Worm (Caenorhabditis elegans) whole organism, young adult: ENCODE data around the gene T10G3.3.

Experiments used
- C17E4.6 ChIP-seq: fragments of 200-800 bp; sonication (Bioruptor generic); IDR thresholded peaks from 2 replicates; pipeline ENCODE4 v1.3.6; 2022; ENCODE audit warnings: missing genetic modification reagents, missing genetic modification characterization, missing compliant biosample characterization
- F49E8.2 ChIP-seq: sonication (generic microtip); optimal IDR thresholded peaks from 3 replicates; lab custom pipeline; 2017; ENCODE audit warnings: missing genetic modification characterization, mild to moderate bottlenecking, missing compliant biosample characterization, antibody characterized with exemption, moderate library complexity; ENCODE audit not compliant: insufficient read depth
- F55B11.4 ChIP-seq: sonication (generic microtip); optimal IDR thresholded peaks from 2 replicates; lab custom pipeline; 2016; ENCODE audit warnings: missing compliant biosample characterization, missing genetic modification characterization, borderline replicate concordance; ENCODE audit not compliant: insufficient read depth
- K11D2.4 ChIP-seq: fragments of 200-800 bp; sonication (Bioruptor generic); IDR thresholded peaks from 2 replicates; pipeline ENCODE4 v1.3.6; 2022; ENCODE audit warnings: missing genetic modification reagents, missing genetic modification characterization, missing compliant biosample characterization
- T26A5.8 ChIP-seq: sonication (generic microtip); optimal IDR thresholded peaks from 2 replicates; lab custom pipeline; 2016; ENCODE audit warnings: missing genetic modification characterization, missing compliant biosample characterization
- Y67H2A.10 ChIP-seq: fragments of 200-800 bp; sonication (Bioruptor generic); conservative IDR thresholded peaks from 2 replicates; pipeline ENCODE4 v1.3.6; 2022; ENCODE audit warnings: missing genetic modification reagents, missing genetic modification characterization, missing compliant biosample characterization
- Y95B8A.8 ChIP-seq: fragments of 200-800 bp; sonication (Bioruptor generic); IDR thresholded peaks from 2 replicates; pipeline ENCODE4 v1.3.6; 2022; ENCODE audit warnings: missing genetic modification reagents, missing genetic modification characterization, missing compliant biosample characterization
- ZK185.1 ChIP-seq: sonication (generic microtip); optimal IDR thresholded peaks from 2 replicates; lab custom pipeline; 2016; ENCODE audit warnings: mild to moderate bottlenecking, missing genetic modification characterization, missing compliant biosample characterization; ENCODE audit not compliant: poor library complexity, severe bottlenecking
- bed-1 ChIP-seq: fragments of 200-800 bp; sonication (Bioruptor generic); IDR thresholded peaks from 2 replicates; pipeline ENCODE4 v1.3.6; 2022; ENCODE audit warnings: missing genetic modification reagents, missing genetic modification characterization, missing compliant biosample characterization
- cebp-1 ChIP-seq, 2 experiments: fragments of 200-800 bp in 1 of 2; sonication (Bioruptor generic) in 1 of 2; sonication (generic microtip) in 1 of 2; IDR thresholded peaks in 1 of 2; optimal IDR thresholded peaks in 1 of 2; 2 replicates each; pipeline versions ENCODE4 v1.3.6 to Lab custom; 2017 to 2022; ENCODE audit warnings: missing compliant biosample characterization in 2 of 2, missing genetic modification characterization in 2 of 2, mild to moderate bottlenecking in 1 of 2, missing genetic modification reagents in 1 of 2, moderate library complexity in 1 of 2
- cebp-2 ChIP-seq: fragments of 200-800 bp; sonication (Bioruptor generic); IDR thresholded peaks from 2 replicates; pipeline ENCODE4 v1.3.6; 2022; ENCODE audit warnings: missing genetic modification characterization, missing compliant biosample characterization
- dpl-1 ChIP-seq: fragments of 150-350 bp; optimal IDR thresholded peaks from 2 replicates; lab custom pipeline; 2014; ENCODE audit warnings: missing biosample characterization, missing genetic modification reagents, missing genetic modification characterization
- egrh-3 ChIP-seq: fragments of 200-800 bp; sonication (Bioruptor generic); IDR thresholded peaks from 2 replicates; pipeline ENCODE4 v1.3.6; 2022; ENCODE audit warnings: missing genetic modification reagents, missing genetic modification characterization, missing compliant biosample characterization
- ets-4 ChIP-seq: fragments of 200-800 bp; sonication (Bioruptor generic); optimal IDR thresholded peaks from 2 replicates; lab custom pipeline; 2018; ENCODE audit warnings: mild to moderate bottlenecking, missing genetic modification characterization, missing compliant biosample characterization
- hlh-26 ChIP-seq: fragments of 200-800 bp; sonication (Bioruptor generic); conservative IDR thresholded peaks from 2 replicates; pipeline ENCODE4 v1.3.6; 2022; ENCODE audit warnings: missing genetic modification reagents, missing genetic modification characterization, missing compliant biosample characterization
- lag-1 ChIP-seq: fragments of 200-800 bp; sonication (Bioruptor generic); IDR thresholded peaks from 2 replicates; pipeline ENCODE4 v1.3.6; 2022; ENCODE audit warnings: missing genetic modification reagents, missing genetic modification characterization, missing compliant biosample characterization
- lsl-1 ChIP-seq: fragments of 200-800 bp; sonication (Bioruptor generic); optimal IDR thresholded peaks from 2 replicates; lab custom pipeline; 2018; ENCODE audit warnings: mild to moderate bottlenecking, missing genetic modification characterization, moderate library complexity, missing compliant biosample characterization
- mel-28 ChIP-seq: sonication (generic microtip); optimal IDR thresholded peaks from 2 replicates; lab custom pipeline; 2016; ENCODE audit warnings: borderline replicate concordance, mild to moderate bottlenecking, missing genetic modification characterization, missing compliant biosample characterization
- mes-4 ChIP-seq: sonication (generic microtip); optimal IDR thresholded peaks from 2 replicates; lab custom pipeline; 2016; ENCODE audit warnings: missing genotype, missing genetic modification characterization, missing compliant biosample characterization
- mxl-1 ChIP-seq: sonication (generic microtip); optimal IDR thresholded peaks from 2 replicates; lab custom pipeline; 2016; ENCODE audit warnings: missing genetic modification characterization, missing compliant biosample characterization
- nhr-120 ChIP-seq: fragments of 200-800 bp; sonication (Bioruptor generic); IDR thresholded peaks from 2 replicates; pipeline ENCODE4 v1.3.6; 2022; ENCODE audit warnings: missing genetic modification characterization, missing compliant biosample characterization
- nhr-90 ChIP-seq: sonication (generic microtip); optimal IDR thresholded peaks from 2 replicates; lab custom pipeline; 2016; ENCODE audit warnings: missing genotype, mild to moderate bottlenecking, missing genetic modification characterization, missing compliant biosample characterization
- repo-1 ChIP-seq: sonication (generic microtip); optimal IDR thresholded peaks from 2 replicates; lab custom pipeline; 2017; ENCODE audit warnings: mild to moderate bottlenecking, missing genetic modification characterization, missing compliant biosample characterization
- sea-2 ChIP-seq: fragments of 200-800 bp; sonication (Bioruptor generic); IDR thresholded peaks from 2 replicates; pipeline ENCODE4 v1.3.6; 2022; ENCODE audit warnings: missing genetic modification characterization, missing compliant biosample characterization
- snpc-1.1 ChIP-seq: sonication (generic microtip); optimal IDR thresholded peaks from 2 replicates; lab custom pipeline; 2017; ENCODE audit warnings: missing genetic modification characterization, mild to moderate bottlenecking, missing compliant biosample characterization, antibody characterized with exemption, moderate library complexity, missing genotype, missing genetic modification reagents; ENCODE audit not compliant: insufficient read depth
- snpc-3.4 ChIP-seq: sonication (generic microtip); optimal IDR thresholded peaks from 2 replicates; lab custom pipeline; 2017; ENCODE audit warnings: missing genetic modification characterization, mild to moderate bottlenecking, missing compliant biosample characterization, antibody characterized with exemption, moderate library complexity, missing genotype, missing genetic modification reagents
- ztf-26 ChIP-seq: sonication (generic microtip); optimal IDR thresholded peaks from 2 replicates; lab custom pipeline; 2017; ENCODE audit warnings: missing genetic modification characterization, missing compliant biosample characterization
- ztf-6 ChIP-seq: fragments of 200-800 bp; sonication (Bioruptor generic); IDR thresholded peaks from 2 replicates; pipeline ENCODE4 v1.3.6; 2022; ENCODE audit warnings: missing genetic modification reagents, missing genetic modification characterization, missing compliant biosample characterization

Gene T10G3.3

DNA sequence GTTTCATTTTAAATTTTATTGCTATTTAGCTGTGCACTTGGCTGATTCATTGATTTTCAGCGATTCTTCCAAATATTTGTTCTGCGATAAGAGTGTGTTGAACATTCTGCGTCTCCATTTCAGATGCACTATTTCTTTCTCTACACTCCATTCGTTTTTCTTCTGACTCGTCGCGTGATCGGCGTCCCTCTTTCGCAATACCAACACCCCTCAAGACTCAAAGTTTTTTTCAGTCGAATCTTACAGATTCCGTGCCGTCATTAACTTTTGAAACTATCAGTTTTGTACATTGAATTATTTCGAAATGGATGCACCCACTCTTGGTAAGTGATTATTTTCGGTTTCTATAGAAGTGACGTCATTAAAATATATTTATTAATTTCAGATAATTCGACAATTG lies 27.0 kb downstream of the T10G3.3 start, which contains the start of gene frm-10 (continued):
- TF ChIP-seq F49E8.2 (tag; lab: Kevin White, UChicago) (no peak), ets-4 (GFP tag; lab: Kevin White, UChicago) (no peak)

DNA sequence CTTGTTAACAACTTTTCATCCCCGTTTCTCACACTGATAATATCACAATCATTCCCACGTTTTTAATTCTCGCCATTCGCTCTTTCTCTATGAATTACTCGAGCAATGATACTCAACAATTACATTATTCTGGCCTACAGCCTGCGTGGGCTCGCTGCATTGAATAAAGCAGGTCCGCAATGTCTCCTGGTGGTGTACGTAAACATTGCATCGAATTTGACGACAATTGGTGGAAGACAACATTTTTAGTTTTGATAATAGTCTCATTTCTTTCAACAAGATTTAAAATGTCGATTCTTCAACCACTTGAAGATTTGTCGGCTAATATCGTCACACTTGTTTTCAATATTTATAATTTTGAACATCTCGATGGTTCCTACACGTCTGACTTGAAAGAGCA lies 30.7 kb downstream of the T10G3.3 start, which contains the start of gene bath-39:
TSS of gene bath-39 (plus strand) at position 137 of the 400 bp plus-strand sequence.
- no peak for TF ChIP-seq ztf-26
- no peak for TF ChIP-seq K11D2.4 (GFP tag; lab: Robert Waterston, UW)
- TF ChIP-seq nhr-120 (GFP tag; lab: Robert Waterston, UW), result no peak
- TF ChIP-seq hlh-26, result no peak
- no peak for TF ChIP-seq ztf-6
- TF ChIP-seq dpl-1, result no peak
- TF ChIP-seq T26A5.8 (tag; lab: Kevin White, UChicago), result no peak
- TF ChIP-seq sea-2 (GFP tag; lab: Robert Waterston, UW), result no peak
- TF ChIP-seq cebp-1 (GFP tag; IDR thresholded peaks at IDR 0.05; lab: Robert Waterston, UW), result no peak
- no peak for TF ChIP-seq cebp-1 (tag; optimal IDR thresholded peaks at IDR 0.05; lab: Kevin White, UChicago)
- no peak for TF ChIP-seq mel-28 (tag; lab: Kevin White, UChicago)

DNA sequence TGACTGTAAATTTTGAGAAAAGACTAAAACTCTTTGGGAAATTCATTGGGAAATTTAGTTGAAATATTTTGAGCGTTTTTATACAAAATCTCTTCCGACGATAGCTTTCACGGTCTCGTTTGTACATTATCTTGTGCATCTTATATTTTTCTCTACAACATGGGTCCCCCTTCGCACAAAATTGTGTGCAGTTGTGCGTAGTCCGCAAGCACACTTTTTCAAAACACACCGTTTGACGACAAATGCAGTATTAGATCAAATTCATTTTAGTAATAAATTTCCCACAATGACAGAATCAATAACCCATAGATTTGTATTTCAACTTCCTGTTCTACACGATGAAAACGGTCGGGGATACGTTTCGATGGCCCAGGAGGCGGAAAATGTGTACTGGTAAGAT lies 32.1 kb downstream of the T10G3.3 start, which contains the start of gene F25H9.2:
TSS of gene F25H9.2 (plus strand) at position 226 of the 400 bp plus-strand sequence.
- TF ChIP-seq cebp-2 (GFP tag; lab: Robert Waterston, UW) (no peak), repo-1 (no peak), bed-1 (GFP tag; lab: Robert Waterston, UW) (no peak), nhr-90 (tag; lab: Kevin White, UChicago) (no peak), snpc-1.1 (tag; lab: Kevin White, UChicago) (no peak)

DNA sequence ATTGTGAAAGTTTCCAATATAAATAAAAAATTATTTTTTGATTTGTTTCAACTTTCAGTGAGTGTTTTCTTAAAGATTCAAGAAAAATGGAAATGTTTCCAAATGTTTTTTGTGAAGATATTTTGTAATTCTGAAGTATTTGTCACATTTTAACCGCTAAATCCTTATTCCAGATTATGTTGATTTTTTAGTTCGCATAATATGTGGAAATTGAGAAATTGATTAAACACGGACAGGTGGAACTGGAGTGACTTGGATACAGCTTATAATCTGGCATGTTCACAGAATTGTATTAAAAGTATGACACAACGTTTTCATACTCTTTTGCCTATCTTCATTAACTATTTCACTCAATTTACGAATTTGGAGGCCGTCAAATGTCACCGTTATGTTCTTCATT lies 34.6 kb downstream of the T10G3.3 start, which contains the start of gene lurp-3:
TSS of gene lurp-3 (plus strand) at position 301 of the 400 bp plus-strand sequence.
- TF ChIP-seq mxl-1 (tag; lab: Kevin White, UChicago) (no peak), lsl-1 (GFP tag; lab: Kevin White, UChicago) (no peak), C17E4.6 (GFP tag; lab: Robert Waterston, UW) (no peak), lag-1 (GFP tag; lab: Robert Waterston, UW) (no peak), mes-4 (tag; lab: Kevin White, UChicago) (no peak), Y67H2A.10 (GFP tag; lab: Robert Waterston, UW) (no peak), snpc-3.4 (tag; lab: Kevin White, UChicago) (no peak), egrh-3 (GFP tag; lab: Robert Waterston, UW) (no peak), F55B11.4 (tag; lab: Kevin White, UChicago) (no peak), ZK185.1 (tag; lab: Kevin White, UChicago) (no peak)

DNA sequence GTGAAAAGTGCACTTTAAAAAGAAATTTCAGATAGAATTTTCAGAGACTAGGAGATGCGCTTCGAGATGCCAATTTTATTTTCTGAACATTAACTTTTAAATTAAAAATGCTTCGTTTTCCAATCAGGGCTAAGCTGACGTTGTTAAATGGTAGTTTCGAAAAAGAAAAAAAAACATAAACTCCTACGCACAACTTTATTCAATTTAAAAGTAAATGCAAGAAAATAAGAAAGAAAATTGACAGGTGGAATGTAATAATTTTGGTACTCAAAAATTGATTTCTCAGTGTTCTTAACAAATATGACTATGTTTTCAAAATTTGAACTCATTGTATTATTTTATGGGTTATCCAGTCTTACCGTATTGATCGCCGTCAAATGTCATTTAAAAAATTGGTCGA lies 36.7 kb downstream of the T10G3.3 start, which contains the start of gene lurp-2:
TSS of gene lurp-2 (plus strand) at position 301 of the 400 bp plus-strand sequence.
- TF ChIP-seq Y95B8A.8 (GFP tag; lab: Robert Waterston, UW) (no peak), snpc-3.4 (tag; lab: Kevin White, UChicago) (no peak)
